Worm (Caenorhabditis elegans) whole organism, L3 larva: Measurements from ENCODE around the gene C34E10.12.

Experiments
- ZK546.5 ChIP-seq: sonication (generic microtip); optimal IDR thresholded peaks from 2 replicates; lab custom pipeline; 2017; ENCODE audit warnings: missing biosample characterization, missing genetic modification characterization
- fos-1 ChIP-seq: fragments of 150-350 bp; optimal IDR thresholded peaks from 2 replicates; lab custom pipeline; 2014; ENCODE audit warnings: missing biosample characterization, missing genetic modification characterization
- nfya-1 ChIP-seq: sonication (generic microtip); optimal IDR thresholded peaks from 2 replicates; lab custom pipeline; 2017; ENCODE audit warnings: missing genetic modification characterization, mild to moderate bottlenecking, missing compliant biosample characterization, antibody characterized with exemption, moderate library complexity; ENCODE audit not compliant: insufficient read depth
- nhr-25 ChIP-seq: sonication (generic microtip); optimal IDR thresholded peaks from 2 replicates; lab custom pipeline; 2017; ENCODE audit warnings: missing biosample characterization, missing genetic modification characterization
- ztf-11 ChIP-seq: fragments of 150-350 bp; optimal IDR thresholded peaks from 2 replicates; lab custom pipeline; 2014; ENCODE audit warnings: missing biosample characterization, missing genetic modification characterization

DNA sequence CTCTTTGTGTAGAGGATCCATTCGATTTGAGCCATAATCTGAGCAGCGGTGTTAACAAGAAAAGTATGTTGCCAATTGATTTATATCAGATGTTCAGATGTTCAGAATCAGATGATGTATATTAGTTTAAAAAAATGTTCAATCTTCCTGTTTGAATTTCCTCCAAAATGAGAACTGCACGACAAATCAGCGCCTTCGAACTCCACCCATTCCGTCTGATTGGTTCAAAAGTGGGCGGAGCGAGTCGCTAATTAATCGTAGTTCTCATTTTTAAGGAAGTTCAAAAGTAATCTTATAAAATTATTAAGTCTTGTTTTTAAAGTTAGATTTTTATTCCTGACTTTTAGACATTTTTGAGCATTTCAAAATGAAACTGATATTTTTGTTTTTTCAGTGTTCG, 48.5 kb downstream of the C34E10.12 start:
- TF ChIP-seq fos-1 (tag; lab: Kevin White, UChicago): no peak
- no peak for TF ChIP-seq ZK546.5 (tag; lab: Kevin White, UChicago)
- TF ChIP-seq ztf-11: no peak
- no peak for TF ChIP-seq nhr-25 (tag; lab: Kevin White, UChicago)
- TF ChIP-seq nfya-1 (tag; lab: Kevin White, UChicago): peak; percentile 95
